Fruit fly (Drosophila melanogaster) ovary, adult (tissue): ENCODE results near the gene Strip.
A peak's percentile ranks its signal among the peaks of the same experiment; 100 is the strongest.

Experiments used
- CG17801 ChIP-seq: fragments of 200-800 bp; optimal IDR thresholded peaks from 2 replicates; lab custom pipeline; 2019; ENCODE audit warnings: missing biosample characterization, mild to moderate bottlenecking, missing genetic modification characterization, moderate library complexity; ENCODE audit not compliant: partially characterized antibody

The Strip gene

DNA sequence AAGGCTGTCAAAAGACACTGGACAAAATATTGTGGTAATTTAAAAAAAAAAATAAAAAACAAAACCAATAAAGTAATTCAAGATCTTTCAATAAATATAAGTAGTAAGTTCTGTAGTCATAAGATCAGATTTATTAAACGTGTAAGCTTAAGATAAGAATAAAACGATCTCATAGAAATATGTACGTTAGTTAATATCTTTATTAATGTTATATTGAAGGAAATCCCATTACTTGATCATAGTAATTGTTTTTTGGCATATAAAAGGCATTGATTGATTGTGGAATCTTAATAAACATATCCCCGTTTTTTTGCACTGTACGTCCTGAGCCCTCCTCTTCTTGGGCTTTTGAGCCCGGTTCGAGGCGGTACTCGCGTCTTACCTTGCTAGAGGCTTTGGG lies 14.6 kb upstream of the Strip start:
- TF ChIP-seq CG17801 (GFP tag; lab: Kevin White, UChicago) = no peak

DNA sequence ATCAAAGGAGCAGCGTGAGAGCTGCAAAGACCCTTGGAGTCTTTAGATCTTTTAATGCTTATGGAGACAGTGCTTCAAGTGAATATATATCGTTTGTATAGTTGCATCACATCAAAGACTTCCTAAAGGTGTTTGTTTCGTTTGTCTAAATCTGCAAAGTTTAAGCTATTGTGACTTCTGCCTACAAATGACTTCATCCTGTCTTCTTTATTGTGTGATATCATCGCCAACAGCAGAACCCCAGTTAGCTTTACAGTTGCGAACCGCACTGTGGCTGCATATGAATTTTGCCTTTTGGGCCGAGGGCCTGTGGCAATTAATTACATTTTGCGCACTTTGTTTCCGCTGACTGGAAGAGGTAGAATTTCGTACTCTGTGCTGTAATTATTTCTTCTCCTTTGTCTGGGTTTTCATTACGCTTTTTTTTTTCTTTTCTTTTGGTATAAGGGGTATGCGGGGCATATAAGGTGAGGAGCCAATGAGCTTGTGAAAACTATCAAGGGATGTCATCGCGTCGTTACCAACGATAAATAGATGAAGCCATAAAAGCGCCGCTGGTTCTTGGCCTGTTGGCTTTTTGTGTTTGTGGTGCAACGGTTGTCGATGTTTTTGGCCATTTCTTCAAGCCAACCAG lies 13.8 kb upstream of the Strip start:
- no peak for TF ChIP-seq CG17801 (GFP tag; lab: Kevin White, UChicago)

DNA sequence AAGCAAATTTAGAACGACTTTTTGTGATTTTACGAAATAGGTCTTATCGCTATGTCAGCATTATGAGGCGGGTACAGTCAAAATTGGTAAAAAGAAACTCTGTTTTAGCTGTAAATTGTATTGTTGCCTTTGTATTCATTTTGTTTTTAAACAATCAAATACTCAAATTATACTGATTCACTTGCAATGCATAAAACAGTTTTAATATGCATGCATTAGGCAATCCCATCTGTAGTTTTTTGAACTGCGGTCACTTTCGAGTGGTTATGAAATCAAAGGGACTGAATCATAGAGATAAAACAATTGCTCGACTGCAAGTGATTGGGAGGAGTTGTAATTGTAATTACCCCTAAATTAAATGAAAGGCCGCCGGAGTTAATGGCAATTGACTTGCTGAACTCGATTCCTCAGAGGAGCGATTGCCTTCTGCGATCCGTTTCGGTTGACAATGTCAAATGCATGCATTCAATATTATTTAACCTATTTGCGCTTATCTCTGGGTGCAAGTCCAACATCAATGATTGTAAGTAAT lies 11.1 kb upstream of the Strip start:
- peak; percentile 11 for TF ChIP-seq CG17801 (GFP tag; lab: Kevin White, UChicago)

DNA sequence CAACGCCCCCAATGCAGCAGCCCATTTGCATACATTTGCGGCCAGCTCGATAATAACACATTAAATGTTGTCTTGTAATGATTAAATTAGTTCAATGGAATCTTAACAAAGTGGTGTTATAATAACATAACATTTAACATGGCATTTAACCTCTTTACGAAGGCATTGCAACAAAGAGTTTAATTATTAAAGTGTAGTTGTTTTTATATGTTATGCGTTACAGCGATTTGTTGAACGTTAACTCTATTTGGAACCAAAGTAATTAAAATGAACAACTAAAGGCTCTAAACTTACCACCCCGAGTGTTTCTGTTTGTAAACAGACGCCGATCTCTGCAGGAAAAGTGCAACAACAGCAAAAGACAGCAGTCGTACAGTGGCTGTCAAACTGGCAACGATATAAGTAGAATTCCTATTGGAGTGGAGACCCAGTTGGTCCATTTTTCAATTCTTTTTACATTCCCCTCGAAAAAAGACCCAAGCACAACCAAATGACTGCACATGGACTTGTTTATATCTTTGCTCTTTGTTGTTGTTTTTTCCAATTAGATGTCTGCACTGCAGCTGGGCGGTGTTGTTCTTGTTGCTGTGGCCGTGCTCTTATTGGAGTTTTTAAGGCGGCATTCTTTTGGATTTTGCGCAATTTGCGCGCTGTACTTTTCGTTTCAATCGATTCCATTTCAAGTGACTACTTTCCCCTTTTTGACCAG lies 10.4 kb upstream of the Strip start:
- no peak for TF ChIP-seq CG17801 (GFP tag; lab: Kevin White, UChicago)

DNA sequence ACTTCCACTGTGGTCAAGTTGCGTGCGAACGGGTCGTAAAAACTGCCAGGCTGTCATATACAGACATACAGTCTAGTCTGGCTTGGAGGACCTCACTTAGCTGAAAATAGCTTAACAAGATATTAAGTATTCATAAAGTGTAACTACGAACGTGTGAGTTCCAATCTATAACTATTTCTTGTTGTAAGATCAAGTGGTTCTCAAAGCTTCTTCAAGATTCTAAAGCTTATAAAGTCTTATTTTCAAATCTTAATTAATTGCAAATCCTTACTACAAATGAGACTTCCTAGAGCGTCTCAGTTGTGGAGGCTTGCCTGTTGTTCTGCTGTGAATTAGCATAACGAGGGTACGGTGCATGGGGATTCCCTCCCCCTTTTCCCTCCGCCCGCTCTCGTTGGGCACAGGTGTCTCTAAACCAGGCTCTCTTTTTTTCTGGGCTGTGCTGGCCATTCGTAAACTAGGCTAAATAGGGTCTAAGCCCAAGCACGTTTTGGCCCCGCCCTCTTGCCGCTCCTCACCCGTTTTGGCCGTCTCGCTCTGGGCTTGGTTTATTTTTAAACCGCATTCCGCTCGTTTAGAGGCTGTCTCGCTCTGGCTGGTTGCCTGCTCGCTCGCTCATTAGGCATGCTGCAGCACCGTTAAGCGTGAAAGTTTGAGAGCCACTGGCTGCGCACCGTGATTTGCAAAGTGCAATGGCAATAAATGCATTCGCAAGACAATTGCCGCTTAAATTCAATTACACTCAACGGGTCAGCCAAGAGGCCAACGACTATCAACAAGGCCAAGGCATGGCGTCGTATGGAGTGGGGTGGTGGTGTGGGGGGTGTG lies 9.6 kb upstream of the Strip start:
- no peak for TF ChIP-seq CG17801 (GFP tag; lab: Kevin White, UChicago)

DNA sequence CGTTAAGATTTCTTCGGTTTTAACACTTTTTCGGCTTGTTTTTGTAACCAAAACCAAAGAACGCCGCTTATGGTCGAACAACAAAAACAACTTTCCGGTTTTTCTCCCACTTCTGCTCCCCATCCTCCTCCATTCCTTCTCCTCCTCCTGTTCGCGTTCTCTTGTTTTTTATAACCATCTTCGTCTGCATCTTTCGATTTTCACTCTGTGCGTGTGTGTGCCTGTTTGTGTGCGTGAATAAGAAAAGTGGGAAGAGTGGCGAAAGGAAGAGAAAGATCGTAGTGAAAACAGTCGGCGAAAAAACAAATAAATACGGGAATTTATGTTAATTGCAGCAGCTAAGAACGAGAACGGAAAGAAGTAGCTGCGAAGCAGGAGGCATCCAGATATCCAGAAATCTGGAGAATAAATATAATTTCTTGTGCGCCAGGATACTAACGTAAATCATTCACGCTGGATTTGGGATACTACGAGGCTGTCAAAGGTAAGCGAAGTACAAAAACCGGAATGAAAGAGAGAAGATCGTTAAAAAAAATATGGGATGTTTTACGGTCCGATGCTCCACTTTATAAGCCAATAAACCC lies 8.8 kb upstream of the Strip start:
- TF ChIP-seq CG17801 (GFP tag; lab: Kevin White, UChicago) = no peak

DNA sequence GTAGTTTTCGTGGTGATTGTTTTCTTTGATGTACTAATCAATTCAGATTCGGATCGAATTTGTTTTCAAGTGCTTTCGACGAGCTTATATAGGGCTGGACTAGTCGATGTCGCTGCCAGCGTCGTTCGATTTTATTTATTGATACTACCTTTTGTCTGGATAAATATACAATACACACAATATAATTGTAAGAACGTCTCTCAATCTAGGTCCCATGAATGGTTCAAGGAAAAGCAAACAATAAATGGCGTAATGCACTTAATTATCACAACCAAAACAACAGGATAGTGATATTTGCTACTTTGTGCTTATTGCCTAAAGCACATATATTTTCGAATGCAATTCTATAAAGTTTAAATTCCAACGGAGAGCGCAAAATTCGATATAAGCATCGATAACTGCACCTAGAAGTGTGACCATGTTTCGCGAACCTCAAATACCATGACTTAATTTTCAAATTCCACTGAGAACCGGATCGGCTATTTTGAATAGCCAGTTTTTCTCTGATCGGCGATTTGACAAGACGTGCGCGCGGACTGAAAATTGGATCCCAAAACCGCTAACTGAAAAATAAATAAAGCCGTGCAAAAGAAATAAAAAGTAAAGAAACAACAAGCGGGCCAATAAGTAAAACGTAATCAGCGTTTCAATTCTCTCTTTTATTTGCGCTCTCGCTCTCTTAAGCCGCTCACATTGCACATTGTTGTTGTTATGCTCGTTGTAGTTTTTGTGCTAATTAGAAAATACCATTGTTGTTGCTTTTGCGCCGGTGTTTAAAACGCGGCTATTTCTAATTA lies 7.9 kb upstream of the Strip start, which contains the start of the genes Drsl6 and kst:
Gene Drsl6 (minus strand): TSS at position 51 of the 797 bp plus-strand sequence.
Gene kst (plus strand): TSS at position 493 of the 797 bp plus-strand sequence.
- peak; percentile 87 for TF ChIP-seq CG17801 (GFP tag; lab: Kevin White, UChicago)

DNA sequence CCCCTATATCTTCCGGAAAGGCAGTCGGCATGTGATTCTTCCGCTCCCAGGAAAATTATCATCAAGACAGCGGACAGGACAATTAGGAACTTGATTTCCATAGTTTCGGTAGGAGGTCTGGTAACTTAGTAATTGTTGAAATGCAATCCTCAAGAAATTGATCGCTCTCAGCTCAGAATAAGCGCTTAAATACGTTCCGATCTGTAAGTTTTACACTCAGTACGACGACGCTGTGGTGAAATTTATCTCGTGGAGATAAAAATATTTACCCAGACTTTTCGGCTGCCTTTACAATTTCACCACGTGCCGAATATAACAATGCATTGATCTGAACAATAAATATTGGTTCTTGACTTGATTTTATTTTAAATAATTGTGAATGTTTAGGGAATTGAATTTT lies 7.0 kb upstream of the Strip start, which contains the start of gene Drsl1:
Gene Drsl1 (minus strand): TSS at position 101 of the 400 bp plus-strand sequence.
- no peak for TF ChIP-seq CG17801 (GFP tag; lab: Kevin White, UChicago)

DNA sequence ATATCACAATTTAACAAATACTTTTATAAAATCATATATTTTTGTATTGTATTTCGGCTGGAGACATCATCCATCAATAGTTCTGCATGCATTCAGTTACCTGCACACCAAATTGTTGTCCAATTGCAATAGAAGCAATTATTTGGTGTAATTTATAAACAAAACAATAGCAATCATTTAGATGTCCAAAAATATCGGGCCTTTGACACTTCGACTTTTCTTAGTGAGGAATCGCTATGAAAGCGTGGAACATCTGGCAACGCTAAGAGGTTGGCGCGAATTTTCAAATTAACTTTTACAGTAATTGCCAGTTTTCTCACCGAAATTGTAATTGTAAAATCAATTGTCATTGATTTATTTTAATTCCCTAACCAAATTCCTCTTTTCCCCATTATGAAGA lies 6.1 kb upstream of the Strip start, which contains the start of gene CG14969:
Gene CG14969 (minus strand): TSS at position 195 of the 400 bp plus-strand sequence.
- peak; percentile 37 for TF ChIP-seq CG17801 (GFP tag; lab: Kevin White, UChicago)

DNA sequence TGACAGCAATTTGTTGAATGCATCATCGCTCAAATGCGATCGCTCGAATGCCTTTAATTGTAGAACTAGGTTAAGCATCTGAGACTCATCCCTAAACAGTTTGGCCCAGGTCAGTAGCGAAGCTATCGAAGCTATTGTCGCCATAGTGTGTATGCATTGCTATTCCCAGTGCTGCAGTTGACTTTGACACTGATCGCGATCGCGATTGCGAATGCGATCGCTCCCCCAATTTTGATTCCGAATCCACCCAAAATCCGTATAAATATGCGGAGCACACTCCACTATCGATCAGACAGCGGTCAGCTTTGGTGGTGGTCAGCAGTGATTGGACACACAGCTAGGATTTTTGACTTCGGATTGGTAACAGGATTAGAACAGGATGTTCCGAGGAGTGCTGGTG lies 1.1 kb upstream of the Strip start, which contains the start of gene CG14961:
Gene CG14961 (plus strand): TSS at position 301 of the 400 bp plus-strand sequence.
- TF ChIP-seq CG17801 (GFP tag; lab: Kevin White, UChicago) = no peak

DNA sequence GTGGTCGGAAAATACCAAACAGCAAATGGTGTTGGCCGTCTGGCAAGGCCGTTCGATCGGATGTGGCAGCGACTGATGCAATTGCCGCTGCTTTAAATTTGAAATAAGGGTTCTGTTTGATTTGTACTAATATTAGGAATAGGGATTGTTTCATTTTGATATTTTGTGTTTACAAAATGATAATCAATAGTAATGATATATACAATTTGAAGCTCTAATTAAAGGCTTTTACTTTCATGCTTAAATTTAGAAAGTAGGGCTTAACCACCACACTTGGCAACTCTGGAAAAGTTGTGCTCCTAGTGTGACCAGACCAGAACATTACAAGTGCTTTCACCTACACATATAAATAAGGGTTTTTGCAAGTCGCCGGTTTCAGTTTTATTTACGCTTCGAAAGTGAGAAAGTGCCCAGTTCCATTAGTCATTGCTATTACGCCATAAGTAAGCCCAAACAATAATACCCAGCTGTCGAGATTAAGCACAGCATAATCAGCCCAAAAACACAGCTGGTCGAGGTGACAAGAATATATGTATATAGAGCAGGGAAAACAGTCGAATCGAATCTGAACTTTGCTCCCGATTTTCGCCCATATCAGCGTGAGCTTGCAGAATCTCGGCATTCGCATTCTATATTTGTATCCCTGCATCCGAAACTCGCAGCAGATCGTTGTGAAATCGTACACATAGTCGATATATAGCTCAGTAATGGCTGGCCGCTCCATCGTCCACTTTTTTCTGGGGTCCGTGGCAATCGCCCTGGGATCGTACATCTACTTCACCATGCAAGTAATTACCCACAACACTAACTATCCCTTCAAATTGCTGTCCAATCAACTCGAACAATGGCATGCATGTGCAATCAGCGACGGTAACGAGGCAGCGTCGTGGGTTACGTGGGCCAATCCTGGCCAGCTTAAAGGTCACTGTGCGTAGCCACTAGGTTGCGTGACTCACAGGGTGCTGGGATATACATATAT lies 2.5 kb downstream of the Strip start, which contains the start of gene Gtpx:
Gene Gtpx (plus strand): TSS at position 341 of the 979 bp plus-strand sequence.
- TF ChIP-seq CG17801 (GFP tag; lab: Kevin White, UChicago) = peak; percentile 24

DNA sequence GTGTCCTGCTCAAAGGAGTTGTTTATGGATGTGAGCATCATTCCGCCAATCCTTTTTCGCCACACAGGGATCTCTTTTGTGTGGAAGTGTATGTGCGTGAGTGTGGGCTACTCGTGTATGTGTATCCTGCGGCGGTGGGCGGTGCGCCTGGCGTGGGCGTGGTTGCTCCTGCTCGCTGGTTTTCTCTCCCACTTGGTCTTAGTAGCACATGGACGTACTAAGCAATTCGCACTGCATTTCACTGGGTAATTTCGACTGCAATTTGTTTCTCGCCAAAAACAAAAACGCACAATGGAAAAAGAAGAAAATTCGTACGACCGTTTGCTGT lies 3.1 kb downstream of the Strip start:
- TF ChIP-seq CG17801 (GFP tag; lab: Kevin White, UChicago) = no peak
